Fruit fly (Drosophila melanogaster) whole organism, prepupa: ENCODE results near the gene haf.
A peak's percentile ranks its signal among the peaks of the same experiment; 100 is the strongest.

Experiments
- Blimp-1 ChIP-seq: fragments of 200-800 bp; sonication (Bioruptor generic); optimal IDR thresholded peaks from 3 replicates; lab custom pipeline; 2017; ENCODE audit warnings: missing biosample characterization, missing genetic modification characterization, mild to moderate bottlenecking, moderate library complexity, missing genetic modification reagents
- CG10631 ChIP-seq: fragments of 200-800 bp; sonication (Bioruptor generic); optimal IDR thresholded peaks from 2 replicates; lab custom pipeline; 2016; ENCODE audit warnings: missing biosample characterization, missing genetic modification characterization
- CG10669 ChIP-seq: fragments of 200-800 bp; sonication (Bioruptor generic); optimal IDR thresholded peaks from 3 replicates; lab custom pipeline; 2018; ENCODE audit warnings: missing biosample characterization, mild to moderate bottlenecking, missing genetic modification characterization, moderate library complexity
- CG11294 ChIP-seq: fragments of 200-800 bp; sonication (Bioruptor generic); IDR thresholded peaks from 2 replicates; pipeline ENCODE4 v1.3.6; 2022; ENCODE audit warnings: missing biosample characterization, missing genetic modification characterization
- CG11762 ChIP-seq: fragments of 200-800 bp; sonication (Bioruptor generic); optimal IDR thresholded peaks from 3 replicates; lab custom pipeline; 2016; ENCODE audit warnings: missing biosample characterization, missing genetic modification characterization; ENCODE audit not compliant: insufficient read depth
- CG11902 ChIP-seq: fragments of 200-800 bp; sonication (Bioruptor generic); optimal IDR thresholded peaks from 3 replicates; lab custom pipeline; 2016; ENCODE audit warnings: missing biosample characterization, missing genetic modification characterization
- CG1621 ChIP-seq: fragments of 200-800 bp; sonication (Bioruptor generic); optimal IDR thresholded peaks from 3 replicates; lab custom pipeline; 2018; ENCODE audit warnings: missing biosample characterization, mild to moderate bottlenecking, missing genetic modification characterization
- CG16779 ChIP-seq: fragments of 200-800 bp; sonication (Bioruptor generic); optimal IDR thresholded peaks from 3 replicates; lab custom pipeline; 2017; ENCODE audit warnings: missing biosample characterization, mild to moderate bottlenecking, missing genetic modification characterization
- CG3032 ChIP-seq: fragments of 200-800 bp; optimal IDR thresholded peaks from 2 replicates; lab custom pipeline; 2019; ENCODE audit warnings: missing biosample characterization, mild to moderate bottlenecking, missing genetic modification characterization, moderate library complexity
- CG32006 ChIP-seq: fragments of 200-800 bp; sonication (Bioruptor generic); optimal IDR thresholded peaks from 3 replicates; lab custom pipeline; 2017; ENCODE audit warnings: missing biosample characterization, mild to moderate bottlenecking, missing genetic modification characterization
- CG34406 ChIP-seq: fragments of 200-800 bp; sonication (Bioruptor generic); optimal IDR thresholded peaks from 3 replicates; lab custom pipeline; 2016; ENCODE audit warnings: missing biosample characterization, missing genetic modification characterization
- CG3919 ChIP-seq: fragments of 200-800 bp; sonication (Bioruptor generic); optimal IDR thresholded peaks from 3 replicates; lab custom pipeline; 2016; ENCODE audit warnings: missing biosample characterization, missing genetic modification characterization
- CG4318 ChIP-seq: fragments of 200-800 bp; sonication (Bioruptor generic); optimal IDR thresholded peaks from 3 replicates; lab custom pipeline; 2017; ENCODE audit warnings: missing biosample characterization, mild to moderate bottlenecking, missing genetic modification characterization
- CG6163 ChIP-seq: fragments of 200-800 bp; sonication (Bioruptor generic); IDR thresholded peaks from 3 replicates; pipeline ENCODE4 v1.3.6; 2022; ENCODE audit warnings: missing biosample characterization, missing genetic modification characterization
- CG6276 ChIP-seq: fragments of 200-800 bp; sonication (Bioruptor generic); optimal IDR thresholded peaks from 2 replicates; lab custom pipeline; 2017; ENCODE audit warnings: missing biosample characterization, mild to moderate bottlenecking, missing genetic modification characterization
- CG6792 ChIP-seq: fragments of 200-800 bp; sonication (Bioruptor generic); optimal IDR thresholded peaks from 3 replicates; lab custom pipeline; 2016; ENCODE audit warnings: missing biosample characterization, missing genetic modification characterization
- CG6808 ChIP-seq: fragments of 200-800 bp; sonication (Bioruptor generic); optimal IDR thresholded peaks from 3 replicates; lab custom pipeline; 2017; ENCODE audit warnings: missing biosample characterization, missing genetic modification characterization, mild to moderate bottlenecking, moderate library complexity, missing genetic modification reagents
- CG6854 ChIP-seq: fragments of 200-800 bp; sonication (Bioruptor generic); optimal IDR thresholded peaks from 2 replicates; lab custom pipeline; 2017; ENCODE audit warnings: missing biosample characterization, mild to moderate bottlenecking, missing genetic modification characterization
- CG7368 ChIP-seq: fragments of 200-800 bp; sonication (Bioruptor generic); optimal IDR thresholded peaks from 3 replicates; lab custom pipeline; 2016; ENCODE audit warnings: missing biosample characterization, missing genetic modification characterization
- CG8119 ChIP-seq: fragments of 200-800 bp; sonication (Bioruptor generic); IDR thresholded peaks from 3 replicates; pipeline ENCODE4 v1.3.6; 2022; ENCODE audit warnings: missing biosample characterization, missing genetic modification characterization
- CG8319 ChIP-seq: fragments of 200-800 bp; sonication (Bioruptor generic); optimal IDR thresholded peaks from 3 replicates; lab custom pipeline; 2016; ENCODE audit warnings: missing biosample characterization, missing genetic modification characterization
- CG8632 ChIP-seq: fragments of 200-800 bp; sonication (Bioruptor generic); optimal IDR thresholded peaks from 3 replicates; lab custom pipeline; 2016; ENCODE audit warnings: missing biosample characterization, missing genetic modification characterization
- CG9139 ChIP-seq: fragments of 200-800 bp; sonication (Bioruptor generic); optimal IDR thresholded peaks from 3 replicates; lab custom pipeline; 2017; ENCODE audit warnings: missing biosample characterization, mild to moderate bottlenecking, missing genetic modification characterization
- Eip75B ChIP-seq: fragments of 200-800 bp; sonication (Bioruptor generic); optimal IDR thresholded peaks from 3 replicates; lab custom pipeline; 2016; ENCODE audit warnings: missing biosample characterization, missing genetic modification characterization
- Eip78C ChIP-seq: fragments of 200-800 bp; sonication (Bioruptor generic); peaks from one replicate; lab custom pipeline; 2016; ENCODE audit warnings: missing biosample characterization, missing genetic modification characterization
- Eip93F ChIP-seq: fragments of 200-800 bp; sonication (Bioruptor generic); optimal IDR thresholded peaks from 2 replicates; lab custom pipeline; 2016; ENCODE audit warnings: missing biosample characterization, mild to moderate bottlenecking, missing genetic modification characterization
- Ets96B ChIP-seq: fragments of 200-800 bp; optimal IDR thresholded peaks from 2 replicates; lab custom pipeline; 2019; ENCODE audit warnings: missing biosample characterization, mild to moderate bottlenecking, missing genetic modification characterization, moderate library complexity
- Gug ChIP-seq: fragments of 200-800 bp; sonication (Bioruptor generic); IDR thresholded peaks from 2 replicates; pipeline ENCODE4 v1.3.6; 2022; ENCODE audit warnings: missing biosample characterization, missing genetic modification characterization
- Hr38 ChIP-seq: sonication (Bioruptor generic); optimal IDR thresholded peaks from 2 replicates; lab custom pipeline; 2016; ENCODE audit warnings: missing biosample characterization, missing genetic modification characterization
- Hr39 ChIP-seq: fragments of 200-800 bp; sonication (Bioruptor generic); optimal IDR thresholded peaks from 2 replicates; lab custom pipeline; 2016; ENCODE audit warnings: missing biosample characterization, missing genetic modification characterization
- Hr4 ChIP-seq: fragments of 200-800 bp; sonication (Bioruptor generic); optimal IDR thresholded peaks from 3 replicates; lab custom pipeline; 2016; ENCODE audit warnings: missing biosample characterization, missing genetic modification characterization
- Lpt ChIP-seq: fragments of 200-800 bp; sonication (Bioruptor generic); optimal IDR thresholded peaks from 3 replicates; lab custom pipeline; 2016; ENCODE audit warnings: missing biosample characterization, missing genetic modification characterization
- Met ChIP-seq: fragments of 200-800 bp; sonication (Bioruptor generic); optimal IDR thresholded peaks from 3 replicates; lab custom pipeline; 2016; ENCODE audit warnings: missing biosample characterization, missing genetic modification characterization
- OdsH ChIP-seq: fragments of 200-800 bp; sonication (Bioruptor generic); optimal IDR thresholded peaks from 3 replicates; lab custom pipeline; 2016; ENCODE audit warnings: missing biosample characterization, missing genetic modification characterization
- Sox102F ChIP-seq: fragments of 200-800 bp; sonication (Bioruptor generic); optimal IDR thresholded peaks from 2 replicates; lab custom pipeline; 2016; ENCODE audit warnings: missing biosample characterization, mild to moderate bottlenecking, missing genetic modification characterization
- Sox14 ChIP-seq: fragments of 200-800 bp; sonication (Bioruptor generic); optimal IDR thresholded peaks from 3 replicates; lab custom pipeline; 2016; ENCODE audit warnings: missing biosample characterization, missing genetic modification characterization
- Sox15 ChIP-seq: fragments of 200-800 bp; sonication (Bioruptor generic); optimal IDR thresholded peaks from 3 replicates; lab custom pipeline; 2016; ENCODE audit warnings: missing biosample characterization, missing genetic modification characterization
- achi ChIP-seq: fragments of 200-800 bp; sonication (Bioruptor generic); optimal IDR thresholded peaks from 3 replicates; lab custom pipeline; 2016; ENCODE audit warnings: missing biosample characterization, missing genetic modification characterization
- acj6 ChIP-seq: fragments of 200-800 bp; sonication (Bioruptor generic); optimal IDR thresholded peaks from 3 replicates; lab custom pipeline; 2016; ENCODE audit warnings: missing biosample characterization, missing genetic modification characterization
- cyc ChIP-seq: fragments of 200-800 bp; sonication (Bioruptor generic); optimal IDR thresholded peaks from 3 replicates; lab custom pipeline; 2016; ENCODE audit warnings: missing biosample characterization, missing genetic modification characterization
- dac ChIP-seq: fragments of 200-800 bp; sonication (Bioruptor generic); optimal IDR thresholded peaks from 2 replicates; lab custom pipeline; 2017; ENCODE audit warnings: missing biosample characterization, mild to moderate bottlenecking, missing genetic modification characterization
- dsx ChIP-seq: fragments of 200-800 bp; optimal IDR thresholded peaks from 3 replicates; lab custom pipeline; 2019; ENCODE audit warnings: missing biosample characterization, mild to moderate bottlenecking, missing genetic modification characterization, moderate library complexity; ENCODE audit not compliant: poor library complexity, severe bottlenecking
- eg ChIP-seq: fragments of 200-800 bp; sonication (Bioruptor generic); IDR thresholded peaks from 3 replicates; pipeline ENCODE4 v1.3.6; 2022; ENCODE audit warnings: missing biosample characterization, missing genetic modification characterization
- fd59A ChIP-seq: fragments of 200-800 bp; sonication (Bioruptor generic); optimal IDR thresholded peaks from 2 replicates; lab custom pipeline; 2017; ENCODE audit warnings: missing biosample characterization, mild to moderate bottlenecking, missing genetic modification characterization, missing genetic modification reagents
- fd85E ChIP-seq: fragments of 200-800 bp; sonication (Bioruptor generic); optimal IDR thresholded peaks from 3 replicates; lab custom pipeline; 2016; ENCODE audit warnings: missing biosample characterization, missing genetic modification characterization
- fkh ChIP-seq: fragments of 200-800 bp; sonication (Bioruptor generic); optimal IDR thresholded peaks from 3 replicates; lab custom pipeline; 2017; ENCODE audit warnings: missing biosample characterization, mild to moderate bottlenecking, missing genetic modification characterization, moderate library complexity
- lz ChIP-seq: fragments of 200-800 bp; sonication (Bioruptor generic); optimal IDR thresholded peaks from 3 replicates; lab custom pipeline; 2016; ENCODE audit warnings: missing biosample characterization, missing genetic modification characterization
- net ChIP-seq: fragments of 200-800 bp; sonication (Bioruptor generic); optimal IDR thresholded peaks from 3 replicates; lab custom pipeline; 2016; ENCODE audit warnings: missing biosample characterization, missing genetic modification characterization
- pdm3 ChIP-seq: fragments of 200-800 bp; sonication (Bioruptor generic); optimal IDR thresholded peaks from 3 replicates; lab custom pipeline; 2016; ENCODE audit warnings: missing biosample characterization, missing genetic modification characterization
- salr ChIP-seq, 2 experiments: fragments of 200-800 bp; sonication (Bioruptor generic); optimal IDR thresholded peaks; 3 replicates each; lab custom pipeline; 2016 to 2018; ENCODE audit warnings: missing biosample characterization in 2 of 2, missing genetic modification characterization in 2 of 2, mild to moderate bottlenecking in 1 of 2
- spab ChIP-seq: fragments of 200-800 bp; sonication (Bioruptor generic); optimal IDR thresholded peaks from 2 replicates; lab custom pipeline; 2017; ENCODE audit warnings: missing biosample characterization, mild to moderate bottlenecking, missing genetic modification characterization, missing genetic modification reagents
- ss ChIP-seq, 2 experiments: fragments of 200-800 bp; sonication (Bioruptor generic); optimal IDR thresholded peaks; 2 replicates in 1 of 2; 3 replicates in 1 of 2; lab custom pipeline; 2017 to 2018; ENCODE audit warnings: mild to moderate bottlenecking in 2 of 2, missing biosample characterization in 2 of 2, missing genetic modification characterization in 2 of 2, moderate library complexity in 1 of 2
- svp ChIP-seq: fragments of 200-800 bp; sonication (Bioruptor generic); peaks from one replicate; lab custom pipeline; 2016; ENCODE audit warnings: missing biosample characterization, missing genetic modification characterization

haf gene

dm6 chr2L:1651053-1651452 is 96.1 kb downstream of the haf start, which contains the start of gene chinmo:
chinmo (plus strand) TSS chr2L:1651258.
- TF ChIP-seq CG6854 (GFP tag; lab: Kevin White, UChicago) (peak; percentile 60), dsx (GFP tag; lab: Kevin White, UChicago) (peak; percentile 39), Hr38 (GFP tag; lab: Kevin White, UChicago) (no peak), CG16779 (no peak), CG8319 (GFP tag; lab: Kevin White, UChicago) (no peak), Hr4 (GFP tag; lab: Kevin White, UChicago) (no peak), fd85E (GFP tag; lab: Kevin White, UChicago) (no peak), spab (GFP tag; lab: Kevin White, UChicago) (no peak), eg (GFP tag; lab: Robert Waterston, UW) (no peak), pdm3 (GFP tag; lab: Kevin White, UChicago) (no peak), CG1621 (tag; lab: Kevin White, UChicago) (peak; percentile 28), CG6276 (peak; percentile 9), salr (GFP tag; optimal IDR thresholded peaks at IDR 0.05; lab: Kevin White, UChicago) (peak in 1 of 2 experiments; percentile 10), CG6163 (GFP tag; lab: Robert Waterston, UW) (peak; percentile 75), CG3032 (tag; lab: Kevin White, UChicago) (no peak), Sox14 (peak; percentile 29), CG6792 (GFP tag; lab: Kevin White, UChicago) (no peak), cyc (no peak), CG10669 (GFP tag; lab: Kevin White, UChicago) (no peak), Eip75B (GFP tag; lab: Kevin White, UChicago) (peak; percentile 14), fkh (GFP tag; lab: Kevin White, UChicago) (no peak), Sox102F (GFP tag; lab: Kevin White, UChicago) (peak; percentile 37), CG11902 (GFP tag; lab: Kevin White, UChicago) (no peak), Ets96B (no peak), OdsH (GFP tag; lab: Kevin White, UChicago) (no peak), acj6 (GFP tag; lab: Kevin White, UChicago) (no peak), CG9139 (GFP tag; lab: Kevin White, UChicago) (peak; percentile 41), CG8119 (GFP tag; lab: Robert Waterston, UW) (no peak), CG6808 (no peak), CG7368 (GFP tag; lab: Kevin White, UChicago) (peak; percentile 15), CG3919 (peak; percentile 33), fd59A (GFP tag; lab: Kevin White, UChicago) (no peak), svp (GFP tag; lab: Kevin White, UChicago) (no peak), CG8632 (GFP tag; lab: Kevin White, UChicago) (no peak), Hr39 (GFP tag; lab: Kevin White, UChicago) (no peak), lz (GFP tag; lab: Kevin White, UChicago) (peak; percentile 27), Eip93F (no peak), CG32006 (GFP tag; lab: Kevin White, UChicago) (no peak), Lpt (no peak), Met (GFP tag; lab: Kevin White, UChicago) (peak; percentile 60), Eip78C (peak; percentile 49), CG11294 (GFP tag; lab: Robert Waterston, UW) (peak; percentile 20; the same call in 1 of the 2 replicates), CG34406 (no peak), Sox15 (GFP tag; lab: Kevin White, UChicago) (no peak), net (GFP tag; lab: Kevin White, UChicago) (no peak), CG4318 (no peak), CG11762 (GFP tag; lab: Kevin White, UChicago) (no peak), Blimp-1 (GFP tag; lab: Kevin White, UChicago) (no peak), Gug (no peak), dac (no peak), achi (GFP tag; lab: Kevin White, UChicago) (peak; percentile 18), ss (GFP tag; optimal IDR thresholded peaks at IDR 0.05; lab: Kevin White, UChicago) (peak in 1 of 2 experiments; percentile 43), CG10631 (no peak)
